Worm (Caenorhabditis elegans) whole organism, L4 larva: ENCODE results near the gene bath-21.

Source experiments
- ceh-28 ChIP-seq: fragments of 150-350 bp; optimal IDR thresholded peaks from 2 replicates; lab custom pipeline; 2014; ENCODE audit warnings: missing biosample characterization, missing genetic modification reagents, missing genetic modification characterization
- egl-27 ChIP-seq: sonication (generic microtip); optimal IDR thresholded peaks from 3 replicates; lab custom pipeline; 2017; ENCODE audit warnings: missing biosample characterization, missing genetic modification reagents, missing genetic modification characterization
- nhr-76 ChIP-seq: fragments of 150-350 bp; optimal IDR thresholded peaks from 2 replicates; lab custom pipeline; 2014; ENCODE audit warnings: missing biosample characterization, missing genetic modification characterization

- no peak for TF ChIP-seq ceh-28 (tag; lab: Kevin White, UChicago)
- TF ChIP-seq nhr-76, result no peak
- no peak for TF ChIP-seq egl-27
Observed at ce11 chrII:1993738-1994137, 32.7 kb downstream of the bath-21 start, which contains the start of gene math-21.
